Worm (Caenorhabditis elegans): ENCODE results near the gene mak-1.

Gene mak-1

DNA sequence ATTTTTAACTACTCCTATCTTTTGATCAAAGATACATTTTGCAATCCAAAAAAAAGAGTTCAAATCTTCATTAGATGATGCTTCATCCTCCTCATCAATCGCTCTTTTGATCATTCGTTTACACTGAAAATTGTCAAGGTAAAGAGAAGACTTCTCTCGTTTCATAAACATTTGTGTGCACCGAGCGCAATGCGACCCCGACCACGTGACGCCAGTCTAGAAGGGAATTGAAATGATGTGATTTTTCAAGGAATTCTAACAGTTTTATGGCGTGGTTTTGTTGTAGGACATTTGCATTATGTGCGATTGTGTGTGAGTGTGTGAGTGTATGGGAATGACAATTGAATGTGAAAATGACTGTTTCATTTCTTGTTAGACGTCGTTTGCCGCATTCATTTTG lies 2.6 kb upstream of the mak-1 start (continued):
- no peak for TF ChIP-seq vab-15 (tag; optimal IDR thresholded peaks at IDR 0.05)
- peak; percentile 73 for TF ChIP-seq snu-23 (GFP tag; optimal IDR thresholded peaks at IDR 0.05)
- TF ChIP-seq nhr-20 (tag; optimal IDR thresholded peaks at IDR 0.05) = peak; percentile 81
- TF ChIP-seq fkh-10 (GFP tag; optimal IDR thresholded peaks at IDR 0.05) = no peak
- peak; percentile 24 for TF ChIP-seq swsn-7 (tag; optimal IDR thresholded peaks at IDR 0.05)
- TF ChIP-seq lin-15B (tag; optimal IDR thresholded peaks at IDR 0.05) = no peak
- no peak for TF ChIP-seq F16B12.6 (tag; optimal IDR thresholded peaks at IDR 0.05)
- peak in 2 of 3 experiments; percentile 8 to 16 for TF ChIP-seq dpl-1 (GFP tag; optimal IDR thresholded peaks at IDR 0.05)
- no peak for TF ChIP-seq pqm-1 (tag; optimal IDR thresholded peaks at IDR 0.05)
- TF ChIP-seq aly-2 (tag; optimal IDR thresholded peaks at IDR 0.05) = no peak

DNA sequence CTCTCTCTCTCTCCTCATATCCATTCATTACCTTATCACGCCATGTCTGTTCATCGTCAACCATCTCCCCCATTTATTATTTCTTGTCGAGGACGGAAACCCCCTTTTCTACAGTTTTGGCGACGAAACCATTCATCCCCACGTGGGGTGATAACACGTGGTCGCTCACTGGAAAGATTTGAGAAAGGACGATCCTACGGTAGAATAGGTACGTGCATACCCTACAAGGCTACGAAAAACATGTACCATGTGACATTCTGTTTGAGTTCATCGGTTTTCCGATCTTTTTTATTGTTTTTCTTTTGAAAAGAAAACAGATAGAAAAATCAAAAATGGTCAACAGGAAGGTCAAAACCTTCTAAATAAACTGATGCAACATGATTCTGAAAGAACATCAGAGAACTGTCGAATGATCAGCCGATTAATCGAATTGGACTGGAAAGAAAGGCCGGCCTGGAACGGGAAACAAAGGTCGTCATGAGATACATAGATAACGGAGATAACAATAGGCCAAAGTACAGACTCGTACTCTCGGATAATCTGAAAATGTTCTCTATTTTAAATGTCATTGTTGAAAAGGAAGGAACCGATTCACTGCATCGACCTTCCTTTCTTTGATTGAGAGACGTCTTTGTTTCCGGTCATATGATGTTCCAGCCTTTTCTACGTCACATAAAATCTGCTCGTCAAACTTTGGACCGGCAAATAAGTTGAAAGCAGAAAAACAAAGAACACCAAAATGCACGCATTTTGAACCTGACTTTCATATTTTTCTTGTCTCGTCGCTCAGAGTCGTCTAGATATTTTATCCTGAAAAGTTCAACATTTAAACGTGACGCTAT lies 1.6 kb upstream of the mak-1 start:
- TF ChIP-seq grh-1 (GFP tag; IDR thresholded peaks at IDR 0.05) (peak; percentile 84), pag-3 (tag; optimal IDR thresholded peaks at IDR 0.05; ENCODE audit: borderline replicate concordance, insufficient read depth) (no peak), nhr-77 (tag; optimal IDR thresholded peaks at IDR 0.05) (no peak), nhr-71 (tag; optimal IDR thresholded peaks at IDR 0.05) (peak; percentile 94), jun-1 (tag; optimal IDR thresholded peaks at IDR 0.05) (no peak), mab-9 (GFP tag; IDR thresholded peaks at IDR 0.05) (0 out of 2 replicates have a peak, but pooled peaks have one; percentile 49), nhr-90 (tag; optimal IDR thresholded peaks at IDR 0.05; ENCODE audit: poor library complexity) (peak; percentile 94), lin-13 (GFP tag; optimal IDR thresholded peaks at IDR 0.05) (peak; percentile 53), blmp-1 (tag; optimal IDR thresholded peaks at IDR 0.05) (peak; percentile 91), unc-98 (GFP tag; IDR thresholded peaks at IDR 0.05) (no peak), nhr-11 (tag; optimal IDR thresholded peaks at IDR 0.05) (peak; percentile 70), dsc-1 (tag; optimal IDR thresholded peaks at IDR 0.05) (no peak), sox-4 (tag; optimal IDR thresholded peaks at IDR 0.05) (no peak), ceh-8 (GFP tag; optimal IDR thresholded peaks at IDR 0.05) (no peak), ces-1 (GFP tag; optimal IDR thresholded peaks at IDR 0.05) (no peak), lsy-2 (tag; optimal IDR thresholded peaks at IDR 0.05) (peak; percentile 51 to 82), skn-1 (tag; optimal IDR thresholded peaks at IDR 0.05) (peak; percentile 53), dpl-1 (GFP tag; optimal IDR thresholded peaks at IDR 0.05) (peak in 2 of 3 experiments; percentile 19 to 31), rnt-1 (tag; optimal IDR thresholded peaks at IDR 0.05) (peak; percentile 13), lin-15B (tag; optimal IDR thresholded peaks at IDR 0.05) (no peak), elt-3 (tag; optimal IDR thresholded peaks at IDR 0.05) (peak in 5 of 6 experiments; percentile 29 to 97 (median 64)), swsn-7 (tag; optimal IDR thresholded peaks at IDR 0.05) (peak; percentile 16), lin-14 (GFP tag; optimal IDR thresholded peaks at IDR 0.05) (peak; percentile 91), vab-15 (tag; optimal IDR thresholded peaks at IDR 0.05) (peak; percentile 6), mep-1 (tag; optimal IDR thresholded peaks at IDR 0.05) (peak; percentile 79), unc-130 (tag; optimal IDR thresholded peaks at IDR 0.05) (peak; percentile 81), C16A3.4 (tag; optimal IDR thresholded peaks at IDR 0.05) (peak; percentile 55), lin-35 (GFP tag; optimal IDR thresholded peaks at IDR 0.05) (peak in 1 of 2 experiments; percentile 81), lir-3 (tag; optimal IDR thresholded peaks at IDR 0.05; ENCODE audit: poor library complexity) (peak; percentile 62), snu-23 (GFP tag; optimal IDR thresholded peaks at IDR 0.05) (peak; percentile 87), mdl-1 (tag; optimal IDR thresholded peaks at IDR 0.05) (peak in 1 of 2 experiments; percentile 97), nhr-47 (tag; optimal IDR thresholded peaks at IDR 0.05) (peak; percentile 79), nhr-20 (tag; optimal IDR thresholded peaks at IDR 0.05) (peak; percentile 97), xbp-1 (tag; optimal IDR thresholded peaks at IDR 0.05) (peak; percentile 58), unc-86 (tag; optimal IDR thresholded peaks at IDR 0.05) (no peak), C04F5.9 (tag; optimal IDR thresholded peaks at IDR 0.05) (no peak), efl-1 (optimal IDR thresholded peaks at IDR 0.05) (peak in 1 of 2 experiments; percentile 10), efl-1 (GFP tag; optimal IDR thresholded peaks at IDR 0.05 in 1 of 2) (peak in 1 of 2 experiments; percentile 89), tbx-2 (tag; optimal IDR thresholded peaks at IDR 0.05) (peak; percentile 79), ztf-4 (tag; optimal IDR thresholded peaks at IDR 0.05) (peak; percentile 55), nhr-19 (GFP tag; conservative IDR thresholded peaks at IDR 0.05) (peak; percentile 87), nhr-85 (tag) (peak; percentile 100)
